Fruit fly (Drosophila melanogaster): ENCODE measurements around the gene Rab3-GEF.

DNA sequence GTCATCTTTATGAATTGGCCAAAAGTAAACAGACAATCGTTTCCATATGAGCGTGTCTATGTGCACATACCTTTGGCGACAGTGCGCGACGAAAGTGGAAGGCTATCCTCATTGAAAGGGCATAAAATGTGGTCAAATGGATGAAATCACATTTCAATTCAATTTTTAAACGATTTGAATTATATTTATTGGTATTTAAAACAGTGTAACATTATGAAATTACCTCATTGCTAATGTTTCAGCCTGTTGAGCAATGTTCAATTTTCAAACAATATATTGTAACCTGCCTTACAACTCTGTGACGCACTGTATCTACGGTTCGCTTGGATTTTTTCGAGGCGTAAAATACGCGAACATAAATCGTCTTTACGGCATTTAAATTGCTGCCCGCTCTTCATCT lies 30.6 kb downstream of the Rab3-GEF start:
- TF ChIP-seq CG7101 (tag; optimal IDR thresholded peaks at IDR 0.05) = no peak
- no peak for TF ChIP-seq toe (GFP tag; optimal IDR thresholded peaks at IDR 0.05)
- TF ChIP-seq pad (GFP tag; optimal IDR thresholded peaks at IDR 0.05) = no peak
- TF ChIP-seq cnc (optimal IDR thresholded peaks at IDR 0.05) = no peak
- no peak for TF ChIP-seq CG33017 (tag; optimal IDR thresholded peaks at IDR 0.05)
- no peak for TF ChIP-seq kay (GFP tag; ENCODE audit: borderline replicate concordance)
- TF ChIP-seq CG7045 (GFP tag; optimal IDR thresholded peaks at IDR 0.05) = no peak
- no peak for TF ChIP-seq Crg-1 (GFP tag; optimal IDR thresholded peaks at IDR 0.05)
- TF ChIP-seq Clk (GFP tag; optimal IDR thresholded peaks at IDR 0.05) = no peak
- TF ChIP-seq Hr96 (GFP tag; optimal IDR thresholded peaks at IDR 0.05) = no peak
- TF ChIP-seq CG1620 (GFP tag; optimal IDR thresholded peaks at IDR 0.05) = no peak
- TF ChIP-seq CG11617 (GFP tag; optimal IDR thresholded peaks at IDR 0.05) = no peak
- TF ChIP-seq CG12768 (GFP tag; optimal IDR thresholded peaks at IDR 0.05) = no peak
- no peak for TF ChIP-seq tj (GFP tag; optimal IDR thresholded peaks at IDR 0.05)
